Fruit fly (Drosophila melanogaster): ENCODE data around the gene Atet.

Gene Atet

DNA sequence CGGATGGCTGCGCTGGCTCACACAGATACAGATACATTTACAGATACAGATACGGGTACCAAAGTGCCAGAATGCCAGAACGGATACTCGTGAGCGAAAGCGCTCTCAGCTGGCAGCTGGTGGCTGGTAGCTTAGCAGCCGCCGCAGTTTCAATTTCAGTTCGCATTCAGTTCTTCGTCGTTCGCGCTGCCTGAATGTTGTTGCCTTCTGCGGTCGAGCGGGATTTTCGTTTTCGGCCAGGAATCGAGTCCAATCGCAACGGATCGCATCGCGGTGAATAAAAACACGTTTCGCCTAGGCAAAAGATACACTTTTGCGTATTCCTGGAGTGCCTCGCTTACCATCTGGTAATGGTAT, at the start of gene Atet:
Gene Atet, plus strand, starts transcription at position 156 of the 357 bp plus-strand sequence.
- TF ChIP-seq psq (optimal IDR thresholded peaks at IDR 0.05): no peak
- no peak for TF ChIP-seq EcR (GFP tag; optimal IDR thresholded peaks at IDR 0.05)
- no peak for TF ChIP-seq CG8478 (optimal IDR thresholded peaks at IDR 0.05)
- TF ChIP-seq Dll (optimal IDR thresholded peaks at IDR 0.05): no peak
- no peak for TF ChIP-seq pan (optimal IDR thresholded peaks at IDR 0.05)
- TF ChIP-seq usp (GFP tag; optimal IDR thresholded peaks at IDR 0.05): no peak

- TF ChIP-seq Dll (optimal IDR thresholded peaks at IDR 0.05) (no peak), CG8478 (optimal IDR thresholded peaks at IDR 0.05) (no peak), pan (optimal IDR thresholded peaks at IDR 0.05) (no peak), usp (GFP tag; optimal IDR thresholded peaks at IDR 0.05) (no peak), EcR (GFP tag; optimal IDR thresholded peaks at IDR 0.05) (no peak), psq (optimal IDR thresholded peaks at IDR 0.05) (no peak)
Measured at dm6 chr2L:4286014-4286527, 47.6 kb upstream of the Atet start.

DNA sequence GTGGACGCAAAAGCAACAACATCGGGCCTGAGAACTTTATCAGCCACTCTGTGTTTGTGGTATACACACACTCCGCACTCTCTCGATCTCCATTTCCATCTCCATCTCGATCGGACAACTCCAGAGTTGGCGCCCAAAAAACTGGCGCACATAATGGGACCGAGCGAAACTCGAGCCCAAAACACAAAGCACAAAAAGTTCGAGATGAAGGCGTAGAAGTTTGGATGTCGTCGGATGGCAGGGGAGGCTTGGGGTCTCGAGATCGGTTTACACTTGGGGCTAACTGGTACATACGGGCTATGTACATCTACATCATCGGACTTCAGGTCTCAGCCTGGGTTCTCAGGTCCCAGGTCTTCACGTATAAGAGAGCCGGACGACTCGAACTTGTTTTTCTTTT, 47.0 kb upstream of the Atet start:
- TF ChIP-seq pan (optimal IDR thresholded peaks at IDR 0.05) (no peak), CG8478 (optimal IDR thresholded peaks at IDR 0.05) (no peak), psq (optimal IDR thresholded peaks at IDR 0.05) (no peak), Dll (optimal IDR thresholded peaks at IDR 0.05) (no peak), usp (GFP tag; optimal IDR thresholded peaks at IDR 0.05) (no peak), EcR (GFP tag; optimal IDR thresholded peaks at IDR 0.05) (no peak)

DNA sequence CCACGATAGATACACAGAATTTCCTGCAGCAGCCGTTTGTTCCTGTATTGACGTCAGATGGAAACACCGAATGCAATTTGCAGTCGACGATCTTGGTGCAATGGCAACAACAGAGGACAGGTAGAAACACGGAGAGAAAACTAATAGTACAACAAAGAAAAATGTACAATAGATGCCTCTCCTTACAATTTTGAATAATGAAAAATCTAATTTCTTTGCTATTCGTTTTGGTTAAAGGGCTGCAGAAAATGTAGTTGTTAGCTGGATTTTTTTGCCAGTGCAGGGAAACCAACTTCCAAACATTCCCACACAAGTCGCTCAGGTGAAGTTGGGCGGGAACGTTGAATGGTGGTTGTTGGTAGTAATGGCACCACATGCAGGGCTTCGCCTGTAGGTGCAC, 46.6 kb upstream of the Atet start:
- no peak for TF ChIP-seq psq (optimal IDR thresholded peaks at IDR 0.05)
- no peak for TF ChIP-seq usp (GFP tag; optimal IDR thresholded peaks at IDR 0.05)
- TF ChIP-seq pan (optimal IDR thresholded peaks at IDR 0.05): no peak
- no peak for TF ChIP-seq EcR (GFP tag; optimal IDR thresholded peaks at IDR 0.05)
- TF ChIP-seq Dll (optimal IDR thresholded peaks at IDR 0.05): no peak
- TF ChIP-seq CG8478 (optimal IDR thresholded peaks at IDR 0.05): no peak

DNA sequence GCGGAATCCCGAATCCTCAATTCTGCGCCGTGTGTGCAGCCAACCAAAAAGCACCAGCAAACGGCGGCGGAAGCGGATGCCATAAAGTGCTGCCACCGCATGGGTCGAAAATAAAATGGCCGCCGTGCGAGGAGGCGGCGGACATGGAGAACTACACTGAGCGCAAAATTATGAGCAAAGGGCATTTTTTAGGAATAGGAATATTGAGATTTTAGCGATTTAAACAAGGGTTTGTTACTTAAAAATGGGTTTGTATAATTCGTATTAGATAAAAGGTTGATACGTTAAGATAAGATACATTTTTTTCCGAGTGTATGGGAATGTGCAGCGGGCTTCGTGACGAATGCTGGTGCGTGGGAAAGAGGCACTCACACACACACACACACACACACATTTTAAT, 41.2 kb upstream of the Atet start:
- no peak for TF ChIP-seq usp (GFP tag; optimal IDR thresholded peaks at IDR 0.05)

dm6 chr2L:4295653-4296052, 38.1 kb upstream of the Atet start:
- no peak for TF ChIP-seq usp (GFP tag; optimal IDR thresholded peaks at IDR 0.05)
- TF ChIP-seq psq (optimal IDR thresholded peaks at IDR 0.05): no peak
- no peak for TF ChIP-seq CG8478 (optimal IDR thresholded peaks at IDR 0.05)
- no peak for TF ChIP-seq Dll (optimal IDR thresholded peaks at IDR 0.05)
- no peak for TF ChIP-seq pan (optimal IDR thresholded peaks at IDR 0.05)
- TF ChIP-seq EcR (GFP tag; optimal IDR thresholded peaks at IDR 0.05): no peak

DNA sequence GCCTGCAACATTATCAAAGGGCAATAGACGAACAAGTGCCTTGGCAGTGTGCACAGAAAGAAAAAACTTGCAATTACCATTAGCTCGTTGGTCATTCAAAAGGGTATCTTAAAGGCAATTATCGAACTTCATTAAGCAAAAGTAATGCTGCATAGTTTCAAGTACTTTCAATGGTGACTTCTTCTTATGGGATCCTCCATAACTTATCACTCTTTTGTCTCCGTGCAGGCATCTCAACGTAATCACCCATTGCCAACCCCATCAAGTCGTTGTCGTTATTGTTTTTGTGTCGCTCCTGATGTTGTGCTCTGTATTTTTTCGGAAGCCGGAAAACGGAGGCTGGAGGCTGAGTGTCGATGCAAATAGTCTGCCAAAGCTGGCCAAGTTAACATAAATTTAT, 36.8 kb upstream of the Atet start:
- TF ChIP-seq CG8478 (optimal IDR thresholded peaks at IDR 0.05): no peak
- no peak for TF ChIP-seq pan (optimal IDR thresholded peaks at IDR 0.05)
- no peak for TF ChIP-seq usp (GFP tag; optimal IDR thresholded peaks at IDR 0.05)
- TF ChIP-seq Dll (optimal IDR thresholded peaks at IDR 0.05): no peak
- TF ChIP-seq psq (optimal IDR thresholded peaks at IDR 0.05): no peak
- no peak for TF ChIP-seq EcR (GFP tag; optimal IDR thresholded peaks at IDR 0.05)

- no peak for TF ChIP-seq psq (optimal IDR thresholded peaks at IDR 0.05)
Measured at dm6 chr2L:4310028-4310658, 23.6 kb upstream of the Atet start.

DNA sequence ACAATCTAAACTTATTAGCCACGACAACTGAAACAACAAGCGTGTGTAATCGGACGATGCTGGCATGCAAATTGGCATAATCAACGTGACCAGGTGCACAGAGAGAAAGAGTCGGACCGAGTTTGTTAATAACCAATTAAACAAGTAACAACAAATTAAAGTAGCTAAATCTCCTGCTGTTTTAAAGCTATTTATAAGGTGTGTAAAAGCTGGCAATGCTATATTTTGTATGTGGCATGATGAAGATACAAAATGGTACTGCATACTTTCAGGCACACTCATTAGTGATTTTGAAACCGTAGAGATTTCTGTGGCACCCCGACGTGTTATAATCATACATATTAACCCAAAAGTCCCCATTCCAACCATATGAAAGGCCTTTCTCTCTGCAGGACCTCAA, 15.8 kb upstream of the Atet start:
- TF ChIP-seq Dll (optimal IDR thresholded peaks at IDR 0.05) (no peak), usp (GFP tag; optimal IDR thresholded peaks at IDR 0.05) (no peak), CG8478 (optimal IDR thresholded peaks at IDR 0.05) (no peak), psq (optimal IDR thresholded peaks at IDR 0.05) (no peak), EcR (GFP tag; optimal IDR thresholded peaks at IDR 0.05) (no peak), pan (optimal IDR thresholded peaks at IDR 0.05) (no peak)

dm6 chr2L:4324254-4324653, 9.5 kb upstream of the Atet start, which contains the start of gene bdl:
TSS of gene bdl (plus strand) at chr2L:4324554.
- TF ChIP-seq CG8478 (optimal IDR thresholded peaks at IDR 0.05) (no peak), EcR (GFP tag; optimal IDR thresholded peaks at IDR 0.05) (no peak), Dll (optimal IDR thresholded peaks at IDR 0.05) (no peak), pan (optimal IDR thresholded peaks at IDR 0.05) (no peak), psq (optimal IDR thresholded peaks at IDR 0.05) (no peak), usp (GFP tag; optimal IDR thresholded peaks at IDR 0.05) (no peak)

- TF ChIP-seq EcR (GFP tag; optimal IDR thresholded peaks at IDR 0.05): no peak
- TF ChIP-seq Dll (optimal IDR thresholded peaks at IDR 0.05): no peak
- no peak for TF ChIP-seq pan (optimal IDR thresholded peaks at IDR 0.05)
- TF ChIP-seq usp (GFP tag; optimal IDR thresholded peaks at IDR 0.05): no peak
- TF ChIP-seq psq (optimal IDR thresholded peaks at IDR 0.05): no peak
- no peak for TF ChIP-seq CG8478 (optimal IDR thresholded peaks at IDR 0.05)
Measured at dm6 chr2L:4331779-4332328, 1.9 kb upstream of the Atet start.

dm6 chr2L:4332583-4332961, 1.1 kb upstream of the Atet start:
- no peak for TF ChIP-seq EcR (GFP tag; optimal IDR thresholded peaks at IDR 0.05)
- TF ChIP-seq usp (GFP tag; optimal IDR thresholded peaks at IDR 0.05): no peak
- no peak for TF ChIP-seq CG8478 (optimal IDR thresholded peaks at IDR 0.05)
- TF ChIP-seq Dll (optimal IDR thresholded peaks at IDR 0.05): no peak
- no peak for TF ChIP-seq psq (optimal IDR thresholded peaks at IDR 0.05)
- TF ChIP-seq pan (optimal IDR thresholded peaks at IDR 0.05): no peak
